Fruit fly (Drosophila melanogaster) whole organism, embryonic: ENCODE data around the gene CG13707.
A peak's percentile ranks its signal among the peaks of the same experiment; 100 is the strongest.

Experiments
- CG11093 ChIP-seq: fragments of 200-800 bp; sonication (Bioruptor generic); IDR thresholded peaks from 3 replicates; pipeline ENCODE4 v1.3.6; 2022; ENCODE audit warnings: missing biosample characterization, missing genetic modification characterization
- CG13287 ChIP-seq: fragments of 200-800 bp; sonication (Bioruptor generic); IDR thresholded peaks from 2 replicates; pipeline ENCODE4 v1.3.6; 2022; ENCODE audit warnings: missing biosample characterization, missing genetic modification characterization; ENCODE audit not compliant: partially characterized antibody
- CG14441 ChIP-seq: fragments of 200-800 bp; sonication (Bioruptor generic); IDR thresholded peaks from 2 replicates; pipeline ENCODE4 v1.3.6; 2022; ENCODE audit warnings: missing biosample characterization, missing genetic modification characterization
- CG15479 ChIP-seq: fragments of 200-800 bp; sonication (Bioruptor generic); optimal IDR thresholded peaks from 3 replicates; lab custom pipeline; 2019; ENCODE audit warnings: missing biosample characterization, mild to moderate bottlenecking, missing genetic modification characterization, moderate library complexity
- CG15514 ChIP-seq: fragments of 200-800 bp; sonication (Bioruptor generic); optimal IDR thresholded peaks from 3 replicates; lab custom pipeline; 2017; ENCODE audit warnings: missing biosample characterization, missing genetic modification characterization, mild to moderate bottlenecking, moderate library complexity, missing genetic modification reagents
- CG1832 ChIP-seq: fragments of 200-800 bp; sonication (Bioruptor generic); optimal IDR thresholded peaks from 2 replicates; lab custom pipeline; 2017; ENCODE audit warnings: missing biosample characterization, mild to moderate bottlenecking, missing genetic modification characterization, inconsistent platforms
- CG2712 ChIP-seq: fragments of 200-800 bp; optimal IDR thresholded peaks from 3 replicates; lab custom pipeline; 2019; ENCODE audit warnings: missing biosample characterization, mild to moderate bottlenecking, missing genetic modification characterization, moderate library complexity
- CG3995 ChIP-seq: fragments of 200-800 bp; sonication (Bioruptor generic); optimal IDR thresholded peaks from 3 replicates; lab custom pipeline; 2016; ENCODE audit warnings: missing biosample characterization, missing genetic modification characterization
- CG7372 ChIP-seq: fragments of 200-800 bp; sonication (Bioruptor generic); IDR thresholded peaks from 2 replicates; pipeline ENCODE4 v1.3.6; 2022; ENCODE audit warnings: missing biosample characterization, missing genetic modification characterization
- CG8478 ChIP-seq: fragments of >200 bp; optimal IDR thresholded peaks from 2 replicates; lab custom pipeline; 2018
- CG8765 ChIP-seq: fragments of 200-800 bp; sonication (Bioruptor generic); IDR thresholded peaks from 2 replicates; pipeline ENCODE4 v1.3.6; 2022; ENCODE audit warnings: missing biosample characterization, missing genetic modification characterization
- CG9437 ChIP-seq: fragments of 200-800 bp; sonication (Bioruptor generic); optimal IDR thresholded peaks from 2 replicates; lab custom pipeline; 2018; ENCODE audit warnings: missing biosample characterization, mild to moderate bottlenecking, missing genetic modification characterization
- Doc2 ChIP-seq: fragments of 200-800 bp; sonication (Bioruptor generic); IDR thresholded peaks from 2 replicates; pipeline ENCODE4 v1.3.6; 2022; ENCODE audit warnings: missing biosample characterization, missing genetic modification characterization
- Drgx ChIP-seq: fragments of 200-800 bp; sonication (Bioruptor generic); IDR thresholded peaks from 2 replicates; pipeline ENCODE4 v1.3.6; 2022; ENCODE audit warnings: missing biosample characterization, missing genetic modification characterization
- Hey ChIP-seq: fragments of 200-800 bp; sonication (Bioruptor generic); optimal IDR thresholded peaks from 3 replicates; lab custom pipeline; 2018; ENCODE audit warnings: missing biosample characterization, mild to moderate bottlenecking, missing genetic modification characterization
- NFAT ChIP-seq: fragments of 200-800 bp; sonication (Bioruptor generic); IDR thresholded peaks from 2 replicates; pipeline ENCODE4 v1.3.6; 2022; ENCODE audit warnings: missing biosample characterization, missing genetic modification characterization
- Nf-YB ChIP-seq: fragments of 200-800 bp; sonication (Bioruptor generic); optimal IDR thresholded peaks from 3 replicates; lab custom pipeline; 2019; ENCODE audit warnings: missing biosample characterization, mild to moderate bottlenecking, missing genetic modification characterization, moderate library complexity
- Nf-YC ChIP-seq: fragments of 200-800 bp; optimal IDR thresholded peaks from 3 replicates; lab custom pipeline; 2019; ENCODE audit warnings: missing biosample characterization, mild to moderate bottlenecking, missing genetic modification characterization, moderate library complexity
- Pdp1 ChIP-seq, 2 experiments: fragments of 200-800 bp; sonication (Bioruptor generic); optimal IDR thresholded peaks; 3 replicates each; lab custom pipeline; 2016; ENCODE audit warnings: missing biosample characterization in 2 of 2, missing genetic modification characterization in 2 of 2, mild to moderate bottlenecking in 1 of 2, moderate library complexity in 1 of 2
- YL-1 ChIP-seq: fragments of 200-800 bp; sonication (Bioruptor generic); optimal IDR thresholded peaks from 3 replicates; lab custom pipeline; 2017; ENCODE audit warnings: missing biosample characterization, mild to moderate bottlenecking, missing genetic modification characterization
- ab ChIP-seq: fragments of 200-800 bp; sonication (Bioruptor generic); optimal IDR thresholded peaks from 2 replicates; lab custom pipeline; 2016; ENCODE audit warnings: missing biosample characterization, missing genetic modification characterization
- bigmax ChIP-seq: fragments of 200-800 bp; sonication (Bioruptor generic); optimal IDR thresholded peaks from 2 replicates; lab custom pipeline; 2018; ENCODE audit warnings: missing biosample characterization, mild to moderate bottlenecking, missing genetic modification characterization
- cg ChIP-seq: fragments of 200-800 bp; sonication (Bioruptor generic); optimal IDR thresholded peaks from 3 replicates; lab custom pipeline; 2019; ENCODE audit warnings: missing biosample characterization, mild to moderate bottlenecking, missing genetic modification characterization, moderate library complexity
- crc ChIP-seq: fragments of 200-800 bp; sonication (Bioruptor generic); optimal IDR thresholded peaks from 2 replicates; lab custom pipeline; 2016; ENCODE audit warnings: missing biosample characterization, missing genetic modification characterization
- gce ChIP-seq: fragments of 200-800 bp; sonication (Bioruptor generic); IDR thresholded peaks from 3 replicates; pipeline ENCODE4 v1.3.6; 2022; ENCODE audit warnings: missing biosample characterization, missing genetic modification characterization
- nom ChIP-seq: fragments of 200-800 bp; sonication (Bioruptor generic); optimal IDR thresholded peaks from 2 replicates; lab custom pipeline; 2017; ENCODE audit warnings: missing biosample characterization, missing genetic modification characterization, mild to moderate bottlenecking, moderate library complexity, missing genetic modification reagents
- peb ChIP-seq: fragments of 200-800 bp; sonication (Bioruptor generic); IDR thresholded peaks from 2 replicates; pipeline ENCODE4 v1.3.6; 2022; ENCODE audit warnings: missing biosample characterization, missing genetic modification characterization
- sc ChIP-seq, 3 experiments: fragments of >200 bp in 2 of 3; fragments of 200-800 bp in 1 of 3; sonication (Bioruptor generic) in 1 of 3; optimal IDR thresholded peaks; 2 replicates in 2 of 3; 3 replicates in 1 of 3; lab custom pipeline; 2017; ENCODE audit warnings: mild to moderate bottlenecking in 1 of 3, missing biosample characterization in 1 of 3, missing genetic modification characterization in 1 of 3, missing genetic modification reagents in 1 of 3
- schlank ChIP-seq: fragments of 200-800 bp; sonication (Bioruptor generic); optimal IDR thresholded peaks from 2 replicates; lab custom pipeline; 2018; ENCODE audit warnings: missing biosample characterization, mild to moderate bottlenecking, missing genetic modification characterization
- tll ChIP-seq, 2 experiments: fragments of 200-800 bp in 1 of 2; fragments of >200 bp in 1 of 2; sonication (Bioruptor generic) in 1 of 2; optimal IDR thresholded peaks; 2 replicates each; lab custom pipeline; 2017 to 2019; ENCODE audit warnings: missing biosample characterization in 2 of 2, missing genetic modification characterization in 2 of 2, mild to moderate bottlenecking in 1 of 2, moderate library complexity in 1 of 2
- tna ChIP-seq: fragments of 200-800 bp; sonication (Bioruptor generic); IDR thresholded peaks from 2 replicates; pipeline ENCODE4 v1.3.6; 2022; ENCODE audit warnings: missing biosample characterization, missing genetic modification characterization; ENCODE audit not compliant: partially characterized antibody
- toy ChIP-seq: fragments of 200-800 bp; sonication (Bioruptor generic); IDR thresholded peaks from 2 replicates; pipeline ENCODE4 v1.3.6; 2022; ENCODE audit warnings: missing biosample characterization, missing genetic modification characterization
- twi ChIP-seq: fragments of 200-800 bp; optimal IDR thresholded peaks from 2 replicates; lab custom pipeline; 2019; ENCODE audit warnings: missing biosample characterization, mild to moderate bottlenecking, missing genetic modification characterization, moderate library complexity
- zen ChIP-seq: fragments of 200-800 bp; sonication (Bioruptor generic); optimal IDR thresholded peaks from 3 replicates; lab custom pipeline; 2018; ENCODE audit warnings: missing biosample characterization, mild to moderate bottlenecking, missing genetic modification characterization, moderate library complexity

CG13707 gene

DNA sequence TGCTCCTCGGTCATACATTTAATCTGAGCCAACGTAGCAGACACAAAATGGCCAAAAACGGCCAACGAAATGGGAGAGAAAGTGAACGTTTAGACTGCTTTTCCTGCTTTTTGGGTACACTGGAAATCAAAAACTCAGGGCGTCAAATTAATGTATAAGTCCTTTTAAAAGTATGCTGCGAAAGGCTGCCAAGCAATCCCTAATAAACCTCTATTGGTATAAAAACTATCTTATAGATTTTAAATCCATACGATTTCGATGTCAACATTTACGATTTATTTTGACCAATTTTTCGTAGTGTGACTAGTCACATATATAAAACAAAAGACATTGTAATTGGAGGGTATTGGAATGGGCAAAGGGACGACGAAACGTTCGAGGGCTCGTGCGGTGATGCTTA is 4.9 kb upstream of the CG13707 start (continued):
- TF ChIP-seq CG14441 (GFP tag; lab: Robert Waterston, UW) = 0 out of 2 replicates have a peak, but pooled peaks have one; percentile 5
- TF ChIP-seq CG11093 (GFP tag; lab: Robert Waterston, UW) = no peak

DNA sequence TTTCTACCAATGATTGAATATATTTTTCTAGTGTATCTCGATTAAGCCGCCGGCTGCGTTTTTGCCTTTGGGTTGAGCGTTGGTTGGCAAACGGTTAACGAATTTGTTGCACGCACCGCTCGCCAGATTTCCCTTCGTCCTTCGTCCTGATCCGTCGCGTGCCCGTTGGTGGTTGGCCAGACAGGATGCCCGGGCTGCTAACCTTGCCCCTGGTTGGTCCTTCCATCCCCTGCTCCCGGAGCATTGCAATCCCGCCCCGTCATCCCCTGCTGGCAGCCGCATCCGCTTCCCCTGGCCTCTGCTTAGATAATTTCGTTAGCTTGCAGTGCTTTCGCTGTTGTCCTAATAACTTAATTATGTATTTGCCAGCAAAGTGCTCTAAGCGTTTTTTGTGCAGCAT is 3.5 kb upstream of the CG13707 start:
- TF ChIP-seq Pdp1 (GFP tag; optimal IDR thresholded peaks at IDR 0.05; lab: Kevin White, UChicago) = no peak
- TF ChIP-seq Hey (tag; lab: Kevin White, UChicago) = peak; percentile 52
- TF ChIP-seq NFAT (GFP tag; lab: Robert Waterston, UW) = 0 out of 2 replicates have a peak, but pooled peaks have one; percentile 19
- TF ChIP-seq bigmax (GFP tag; lab: Kevin White, UChicago) = no peak
- peak; percentile 84 for TF ChIP-seq Nf-YB (GFP tag; lab: Kevin White, UChicago)
- TF ChIP-seq Nf-YC (tag; lab: Kevin White, UChicago) = peak; percentile 84
- 0 out of 2 replicates have a peak, but pooled peaks have one; percentile 28 for TF ChIP-seq CG8765 (GFP tag; lab: Robert Waterston, UW)
- TF ChIP-seq, all 482 proteins: peak for 5

DNA sequence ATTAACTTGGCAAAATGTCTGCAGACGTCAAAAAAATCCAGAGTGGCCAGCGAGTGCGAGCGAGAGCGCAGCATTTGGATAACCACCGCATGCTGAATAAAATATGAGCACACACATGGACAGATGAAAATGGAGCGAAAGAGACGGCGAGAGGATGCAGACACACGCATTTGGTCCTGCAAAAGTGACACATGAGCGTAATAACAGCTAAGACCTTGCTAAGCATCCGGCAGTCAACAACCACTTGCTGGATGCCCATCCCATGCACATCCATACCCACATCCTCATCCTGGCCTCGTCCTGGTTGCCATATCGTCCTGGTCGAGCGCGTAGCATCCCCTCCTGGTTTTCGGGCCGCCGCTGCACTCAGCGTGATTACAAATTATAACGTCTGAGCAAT is 2.8 kb upstream of the CG13707 start:
- no peak for TF ChIP-seq Doc2 (GFP tag; lab: Robert Waterston, UW)
- TF ChIP-seq schlank (tag; lab: Kevin White, UChicago) = no peak
- TF ChIP-seq sc (optimal IDR thresholded peaks at IDR 0.05; lab: Kevin White, UChicago) = no peak
- no peak for TF ChIP-seq sc (GFP tag; optimal IDR thresholded peaks at IDR 0.05; lab: Kevin White, UChicago)
- TF ChIP-seq CG1832 (GFP tag; lab: Kevin White, UChicago) = peak; percentile 27
- TF ChIP-seq gce (GFP tag; lab: Robert Waterston, UW) = no peak
- peak; percentile 45 for TF ChIP-seq cg (GFP tag; lab: Kevin White, UChicago)
- TF ChIP-seq tll (GFP tag; optimal IDR thresholded peaks at IDR 0.05; lab: Kevin White, UChicago) = peak in 1 of 2 experiments; percentile 47
- no peak for TF ChIP-seq CG3995 (GFP tag; lab: Kevin White, UChicago)
- TF ChIP-seq CG2712 (tag; lab: Kevin White, UChicago) = no peak
- TF ChIP-seq tna (GFP tag; lab: Robert Waterston, UW) = no peak
- no peak for TF ChIP-seq Pdp1 (GFP tag; optimal IDR thresholded peaks at IDR 0.05; lab: Kevin White, UChicago)
- TF ChIP-seq CG15479 (GFP tag; lab: Kevin White, UChicago) = peak; percentile 14
- TF ChIP-seq CG7372 (GFP tag; lab: Robert Waterston, UW) = no peak
- no peak for TF ChIP-seq YL-1 (GFP tag; lab: Kevin White, UChicago)
- TF ChIP-seq Hey (tag; lab: Kevin White, UChicago) = peak; percentile 22
- TF ChIP-seq crc (GFP tag; lab: Kevin White, UChicago) = no peak
- TF ChIP-seq CG15514 = no peak
- no peak for TF ChIP-seq toy
- TF ChIP-seq CG8478 (lab: Kevin White, UChicago) = peak; percentile 65
- TF ChIP-seq Nf-YC (tag; lab: Kevin White, UChicago) = peak; percentile 63
- TF ChIP-seq peb = no peak
- TF ChIP-seq CG9437 (GFP tag; lab: Kevin White, UChicago) = no peak
- TF ChIP-seq zen (tag; lab: Kevin White, UChicago) = peak; percentile 23
- TF ChIP-seq ab = no peak
- no peak for TF ChIP-seq CG13287
- TF ChIP-seq twi (tag; lab: Kevin White, UChicago) = peak; percentile 61

DNA sequence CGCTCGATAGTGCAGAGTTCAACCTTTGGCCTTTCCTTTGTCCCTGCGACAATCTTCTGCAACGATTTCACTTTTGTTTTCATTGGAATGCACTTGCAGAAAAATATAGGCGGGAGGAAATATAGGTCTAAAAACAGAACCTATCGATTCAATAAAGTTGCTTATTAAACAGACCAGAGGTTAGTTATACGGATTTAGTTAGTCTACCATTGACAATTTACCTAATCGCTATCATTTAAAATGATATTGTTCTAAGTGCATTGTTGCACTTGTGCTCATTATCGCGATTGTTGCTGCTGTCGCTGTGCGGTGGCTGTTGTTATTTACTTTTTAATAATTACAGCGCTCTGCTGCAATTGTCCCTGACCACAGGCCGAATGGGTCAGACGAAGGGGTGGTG is 3.6 kb downstream of the CG13707 start:
- TF ChIP-seq Hey (tag; lab: Kevin White, UChicago) (no peak), nom (GFP tag; lab: Kevin White, UChicago) (peak; percentile 70), Drgx (GFP tag; lab: Robert Waterston, UW) (peak; percentile 67; the same call in 1 of the 2 replicates)
